Worm (Caenorhabditis elegans) whole organism, mixed stage, embryonic: ENCODE results near the gene Y54F10BM.23.

ENCODE experiments used
- bed-3 ChIP-seq: fragments of 200-800 bp; sonication (Bioruptor generic); optimal IDR thresholded peaks from 3 replicates; lab custom pipeline; 2018; ENCODE audit warnings: mild to moderate bottlenecking, missing genetic modification characterization, moderate library complexity, missing compliant biosample characterization
- blmp-1 ChIP-seq: fragments of 150-350 bp; optimal IDR thresholded peaks from 2 replicates; lab custom pipeline; 2014; ENCODE audit warnings: missing biosample characterization, missing genetic modification characterization
- ceh-39 ChIP-seq: fragments of 150-350 bp; optimal IDR thresholded peaks from 2 replicates; lab custom pipeline; 2014; ENCODE audit warnings: missing biosample characterization, missing genetic modification characterization
- ceh-43 ChIP-seq: fragments of 200-800 bp; sonication (Bioruptor generic); optimal IDR thresholded peaks from 2 replicates; lab custom pipeline; 2018; ENCODE audit warnings: mild to moderate bottlenecking, missing genetic modification characterization, moderate library complexity, missing compliant biosample characterization
- ceh-83 ChIP-seq: fragments of 200-800 bp; sonication (Bioruptor generic); optimal IDR thresholded peaks from 2 replicates; lab custom pipeline; 2018; ENCODE audit warnings: mild to moderate bottlenecking, missing genetic modification characterization, missing compliant biosample characterization
- ces-1 ChIP-seq: fragments of 150-350 bp; optimal IDR thresholded peaks from 2 replicates; lab custom pipeline; 2014; ENCODE audit warnings: missing biosample characterization, missing genetic modification reagents, missing genetic modification characterization
- cnd-1 ChIP-seq: fragments of 200-800 bp; sonication (Bioruptor generic); optimal IDR thresholded peaks from 2 replicates; lab custom pipeline; 2018; ENCODE audit warnings: mild to moderate bottlenecking, missing genetic modification characterization, missing compliant biosample characterization
- drap-1 ChIP-seq: fragments of 200-800 bp; sonication (Bioruptor generic); optimal IDR thresholded peaks from 3 replicates; lab custom pipeline; 2018; ENCODE audit warnings: mild to moderate bottlenecking, missing genetic modification characterization, missing compliant biosample characterization
- elt-1 ChIP-seq: sonication (generic microtip); optimal IDR thresholded peaks from 2 replicates; lab custom pipeline; 2017; ENCODE audit warnings: missing genetic modification characterization, mild to moderate bottlenecking, missing compliant biosample characterization, antibody characterized with exemption, moderate library complexity, borderline replicate concordance; ENCODE audit not compliant: insufficient read depth
- elt-3 ChIP-seq: fragments of 150-350 bp; optimal IDR thresholded peaks from 2 replicates; lab custom pipeline; 2014; ENCODE audit warnings: missing biosample characterization, missing genetic modification characterization
- flh-1 ChIP-seq: fragments of 200-800 bp; sonication (Bioruptor generic); optimal IDR thresholded peaks from 2 replicates; lab custom pipeline; 2018; ENCODE audit warnings: mild to moderate bottlenecking, missing genetic modification characterization, moderate library complexity, missing compliant biosample characterization
- ham-2 ChIP-seq: fragments of 200-800 bp; sonication (Bioruptor generic); optimal IDR thresholded peaks from 2 replicates; lab custom pipeline; 2018; ENCODE audit warnings: mild to moderate bottlenecking, missing genetic modification characterization, missing compliant biosample characterization
- hlh-1 ChIP-seq: fragments of 150-350 bp; optimal IDR thresholded peaks from 2 replicates; lab custom pipeline; 2014; ENCODE audit warnings: missing biosample characterization, missing genetic modification reagents, missing genetic modification characterization
- lin-13 ChIP-seq: fragments of 150-350 bp; optimal IDR thresholded peaks from 2 replicates; lab custom pipeline; 2014; ENCODE audit warnings: missing biosample characterization, missing genetic modification characterization
- lin-32 ChIP-seq: fragments of 200-800 bp; sonication (Bioruptor generic); optimal IDR thresholded peaks from 2 replicates; lab custom pipeline; 2018; ENCODE audit warnings: mild to moderate bottlenecking, missing genetic modification characterization, missing compliant biosample characterization
- lsy-2 ChIP-seq: fragments of 150-350 bp; optimal IDR thresholded peaks from 2 replicates; lab custom pipeline; 2014; ENCODE audit warnings: missing biosample characterization, missing genetic modification characterization
- mab-5 ChIP-seq: fragments of 150-350 bp; optimal IDR thresholded peaks from 2 replicates; lab custom pipeline; 2014; ENCODE audit warnings: missing biosample characterization, missing genetic modification characterization
- mep-1 ChIP-seq: fragments of 150-350 bp; optimal IDR thresholded peaks from 2 replicates; lab custom pipeline; 2017; ENCODE audit warnings: missing biosample characterization, missing genetic modification reagents, missing genetic modification characterization, inconsistent platforms
- mls-2 ChIP-seq: sonication (generic microtip); optimal IDR thresholded peaks from 2 replicates; lab custom pipeline; 2016; ENCODE audit warnings: mild to moderate bottlenecking, missing genetic modification characterization, moderate library complexity, missing compliant biosample characterization
- nhr-12 ChIP-seq: fragments of 150-350 bp; optimal IDR thresholded peaks from 2 replicates; lab custom pipeline; 2014; ENCODE audit warnings: missing biosample characterization, missing genetic modification characterization
- nhr-2 ChIP-seq: fragments of 150-350 bp; optimal IDR thresholded peaks from 2 replicates; lab custom pipeline; 2014; ENCODE audit warnings: missing biosample characterization, missing genetic modification characterization
- nhr-28 ChIP-seq: fragments of 150-350 bp; optimal IDR thresholded peaks from 2 replicates; lab custom pipeline; 2014; ENCODE audit warnings: missing biosample characterization, missing genetic modification characterization
- nhr-76 ChIP-seq: sonication (generic microtip); optimal IDR thresholded peaks from 2 replicates; lab custom pipeline; 2017; ENCODE audit warnings: missing biosample characterization, missing genetic modification characterization
- pha-4 ChIP-seq: fragments of 150-350 bp; optimal IDR thresholded peaks from 2 replicates; lab custom pipeline; 2018; ENCODE audit warnings: missing biosample characterization, missing genetic modification reagents, missing genetic modification characterization
- sem-2 ChIP-seq: fragments of 200-800 bp; sonication (Bioruptor generic); optimal IDR thresholded peaks from 2 replicates; lab custom pipeline; 2018; ENCODE audit warnings: mild to moderate bottlenecking, missing genetic modification characterization, missing compliant biosample characterization
- snpc-4 ChIP-seq: fragments of 150-350 bp; optimal IDR thresholded peaks from 2 replicates; lab custom pipeline; 2014; ENCODE audit warnings: missing biosample characterization, missing genetic modification characterization
- sptf-1 ChIP-seq: sonication (generic microtip); optimal IDR thresholded peaks from 2 replicates; lab custom pipeline; 2017; ENCODE audit warnings: mild to moderate bottlenecking, missing genetic modification characterization, moderate library complexity, missing compliant biosample characterization
- tbx-8 ChIP-seq: fragments of 200-800 bp; sonication (Bioruptor generic); optimal IDR thresholded peaks from 2 replicates; lab custom pipeline; 2018; ENCODE audit warnings: mild to moderate bottlenecking, missing genetic modification characterization, moderate library complexity, missing compliant biosample characterization
- unc-120 ChIP-seq: sonication (generic microtip); optimal IDR thresholded peaks from 2 replicates; lab custom pipeline; 2017; ENCODE audit warnings: missing genetic modification characterization, missing compliant biosample characterization; ENCODE audit not compliant: poor library complexity, severe bottlenecking
- unc-39 ChIP-seq: fragments of 150-350 bp; optimal IDR thresholded peaks from 2 replicates; lab custom pipeline; 2014; ENCODE audit warnings: missing biosample characterization, missing genetic modification characterization
- unc-62 ChIP-seq: fragments of 150-350 bp; optimal IDR thresholded peaks from 2 replicates; lab custom pipeline; 2014; ENCODE audit warnings: missing biosample characterization, missing genetic modification reagents, missing genetic modification characterization
- zip-8 ChIP-seq: fragments of 150-350 bp; optimal IDR thresholded peaks from 2 replicates; lab custom pipeline; 2014; ENCODE audit warnings: missing biosample characterization, missing genetic modification characterization
- ztf-11 ChIP-seq: fragments of 150-350 bp; optimal IDR thresholded peaks from 2 replicates; lab custom pipeline; 2014; ENCODE audit warnings: missing biosample characterization, missing genetic modification characterization

Y54F10BM.23 gene

ce11 chrIII:2243617-2244016 is 35.7 kb downstream of the Y54F10BM.23 start:
- TF ChIP-seq drap-1 (no peak), pha-4 (no peak), hlh-1 (tag; lab: Kevin White, UChicago) (no peak), snpc-4 (no peak), nhr-2 (tag; lab: Kevin White, UChicago) (no peak), ham-2 (GFP tag; lab: Kevin White, UChicago) (no peak), nhr-28 (tag; lab: Kevin White, UChicago) (no peak), bed-3 (GFP tag; lab: Kevin White, UChicago) (no peak), sem-2 (GFP tag; lab: Kevin White, UChicago) (no peak), ceh-83 (GFP tag; lab: Kevin White, UChicago) (no peak), lin-32 (GFP tag; lab: Kevin White, UChicago) (no peak), nhr-76 (tag; lab: Kevin White, UChicago) (no peak), sptf-1 (tag; lab: Kevin White, UChicago) (no peak), nhr-12 (no peak), elt-3 (tag; lab: Kevin White, UChicago) (no peak), mls-2 (no peak)

ce11 chrIII:2240471-2240870 is 38.9 kb downstream of the Y54F10BM.23 start, which contains the start of gene srz-56:
Gene srz-56, plus strand, starts transcription at chrIII:2240771.
- TF ChIP-seq nhr-12 (no peak), elt-1 (tag; lab: Kevin White, UChicago) (no peak), mab-5 (no peak), drap-1 (no peak), pha-4 (no peak), nhr-76 (tag; lab: Kevin White, UChicago) (no peak), ceh-43 (GFP tag; lab: Kevin White, UChicago) (no peak), flh-1 (GFP tag; lab: Kevin White, UChicago) (no peak), blmp-1 (tag; lab: Kevin White, UChicago) (no peak), mep-1 (tag; lab: Kevin White, UChicago) (no peak), cnd-1 (no peak), lin-13 (tag; lab: Kevin White, UChicago) (no peak), zip-8 (tag; lab: Kevin White, UChicago) (no peak), unc-39 (tag; lab: Kevin White, UChicago) (no peak)
- TF ChIP-seq, all 35 proteins: peak for 0

- TF ChIP-seq blmp-1 (tag; lab: Kevin White, UChicago): no peak
- TF ChIP-seq tbx-8 (GFP tag; lab: Kevin White, UChicago): no peak
- TF ChIP-seq elt-3 (tag; lab: Kevin White, UChicago): no peak
- no peak for TF ChIP-seq ceh-39 (tag; lab: Kevin White, UChicago)
- no peak for TF ChIP-seq ces-1 (GFP tag; lab: Kevin White, UChicago)
- TF ChIP-seq ceh-83 (GFP tag; lab: Kevin White, UChicago): no peak
- TF ChIP-seq unc-120 (tag; lab: Kevin White, UChicago): no peak
- TF ChIP-seq elt-1 (tag; lab: Kevin White, UChicago): no peak
- TF ChIP-seq hlh-1 (tag; lab: Kevin White, UChicago): no peak
Observed at ce11 chrIII:2239587-2240144, 39.7 kb downstream of the Y54F10BM.23 start, which contains the start of gene C39B5.10. Gene C39B5.10, minus strand, starts transcription at chrIII:2239637.

ce11 chrIII:2234192-2234934 is 45.0 kb downstream of the Y54F10BM.23 start, which contains the start of gene C39B5.2:
Gene C39B5.2, plus strand, starts transcription at chrIII:2234884.
- TF ChIP-seq nhr-28 (tag; lab: Kevin White, UChicago) (no peak), nhr-2 (tag; lab: Kevin White, UChicago) (peak; percentile 96), lsy-2 (no peak), ceh-43 (GFP tag; lab: Kevin White, UChicago) (no peak), cnd-1 (peak; percentile 78), zip-8 (tag; lab: Kevin White, UChicago) (peak; percentile 99), drap-1 (no peak), mab-5 (no peak), hlh-1 (tag; lab: Kevin White, UChicago) (no peak), sem-2 (GFP tag; lab: Kevin White, UChicago) (no peak), ham-2 (GFP tag; lab: Kevin White, UChicago) (no peak), ceh-39 (tag; lab: Kevin White, UChicago) (peak; percentile 80), ces-1 (GFP tag; lab: Kevin White, UChicago) (no peak), unc-62 (GFP tag; lab: Kevin White, UChicago) (no peak), lin-13 (tag; lab: Kevin White, UChicago) (peak; percentile 28), mep-1 (tag; lab: Kevin White, UChicago) (peak; percentile 12), elt-1 (tag; lab: Kevin White, UChicago) (no peak), elt-3 (tag; lab: Kevin White, UChicago) (no peak), bed-3 (GFP tag; lab: Kevin White, UChicago) (no peak), tbx-8 (GFP tag; lab: Kevin White, UChicago) (no peak), unc-120 (tag; lab: Kevin White, UChicago) (no peak), blmp-1 (tag; lab: Kevin White, UChicago) (no peak), pha-4 (no peak), lin-32 (GFP tag; lab: Kevin White, UChicago) (no peak), ztf-11 (tag; lab: Kevin White, UChicago) (peak; percentile 38)
